Worm (Caenorhabditis elegans) whole organism, L4 larva: ENCODE results near the gene ceh-24.

ENCODE experiments used
- F26F4.8 ChIP-seq: fragments of 200-800 bp; sonication (Bioruptor generic); conservative IDR thresholded peaks from 2 replicates; pipeline ENCODE4 v1.3.6; 2022; ENCODE audit warnings: missing genetic modification characterization, missing compliant biosample characterization
- F37D6.2 ChIP-seq: sonication (generic microtip); optimal IDR thresholded peaks from 2 replicates; lab custom pipeline; 2016; ENCODE audit warnings: mild to moderate bottlenecking, missing genetic modification characterization, missing compliant biosample characterization
- F44E2.7 ChIP-seq: fragments of 200-800 bp; sonication (Bioruptor generic); IDR thresholded peaks from 2 replicates; pipeline ENCODE4 v2.1.2; 2022; ENCODE audit warnings: missing genetic modification characterization, missing compliant biosample characterization
- F49E8.2 ChIP-seq: sonication (generic microtip); optimal IDR thresholded peaks from 2 replicates; lab custom pipeline; 2016; ENCODE audit warnings: missing compliant biosample characterization, mild to moderate bottlenecking, missing genetic modification characterization, borderline replicate concordance
- attf-4 ChIP-seq: sonication (generic microtip); optimal IDR thresholded peaks from 3 replicates; lab custom pipeline; 2017; ENCODE audit warnings: missing biosample characterization, missing genetic modification characterization
- ceh-20 ChIP-seq: fragments of 200-800 bp; sonication (Bioruptor generic); IDR thresholded peaks from 2 replicates; pipeline ENCODE4 v1.3.6; 2022; ENCODE audit warnings: missing genetic modification reagents, missing genetic modification characterization, missing compliant biosample characterization
- ceh-32 ChIP-seq: sonication (generic microtip); optimal IDR thresholded peaks from 2 replicates; lab custom pipeline; 2016; ENCODE audit warnings: mild to moderate bottlenecking, missing genetic modification characterization, missing compliant biosample characterization; ENCODE audit not compliant: poor library complexity
- ceh-62 ChIP-seq: sonication (generic microtip); optimal IDR thresholded peaks from 2 replicates; lab custom pipeline; 2017; ENCODE audit warnings: missing biosample characterization, missing genetic modification characterization
- ceh-82 ChIP-seq: sonication (generic microtip); optimal IDR thresholded peaks from 2 replicates; lab custom pipeline; 2017; ENCODE audit warnings: missing biosample characterization, missing genetic modification characterization
- daf-16 ChIP-seq, 3 experiments: sonication (generic microtip); optimal IDR thresholded peaks; 2 replicates each; lab custom pipeline; 2016 to 2017; ENCODE audit warnings: missing genetic modification characterization in 3 of 3, missing genetic modification reagents in 3 of 3, mild to moderate bottlenecking in 2 of 3, missing compliant biosample characterization in 2 of 3, missing biosample characterization in 1 of 3, moderate library complexity in 1 of 3
- dmd-6 ChIP-seq: fragments of 200-800 bp; sonication (Bioruptor generic); IDR thresholded peaks from 2 replicates; pipeline ENCODE4 v1.3.6; 2022; ENCODE audit warnings: missing genetic modification reagents, missing genetic modification characterization, missing compliant biosample characterization
- egl-43 ChIP-seq: fragments of 200-800 bp; sonication (Bioruptor generic); IDR thresholded peaks from 2 replicates; pipeline ENCODE4 v1.3.6; 2022; ENCODE audit warnings: missing genetic modification reagents, missing genetic modification characterization, missing compliant biosample characterization
- fkh-10 ChIP-seq: fragments of 150-350 bp; optimal IDR thresholded peaks from 2 replicates; lab custom pipeline; 2014; ENCODE audit warnings: missing biosample characterization, missing genetic modification reagents, missing genetic modification characterization
- gei-8 ChIP-seq: fragments of 200-800 bp; sonication (Bioruptor generic); optimal IDR thresholded peaks from 2 replicates; lab custom pipeline; 2018; ENCODE audit warnings: mild to moderate bottlenecking, missing genetic modification characterization, missing compliant biosample characterization
- hif-1 ChIP-seq, 2 experiments: sonication (generic microtip); optimal IDR thresholded peaks; 2 replicates each; lab custom pipeline; 2016 to 2017; ENCODE audit warnings: missing compliant biosample characterization in 2 of 2, missing genetic modification characterization in 2 of 2, missing genetic modification reagents in 2 of 2, missing genotype in 2 of 2, mild to moderate bottlenecking in 1 of 2
- hlh-11 ChIP-seq: fragments of 200-800 bp; sonication (Bioruptor generic); optimal IDR thresholded peaks from 2 replicates; lab custom pipeline; 2018; ENCODE audit warnings: mild to moderate bottlenecking, missing genetic modification characterization, missing compliant biosample characterization
- lim-7 ChIP-seq: fragments of 200-800 bp; sonication (Bioruptor generic); IDR thresholded peaks from 2 replicates; pipeline ENCODE4 v1.3.6; 2022; ENCODE audit warnings: missing genetic modification characterization, missing compliant biosample characterization
- lin-13 ChIP-seq: fragments of 150-350 bp; optimal IDR thresholded peaks from 2 replicates; lab custom pipeline; 2014; ENCODE audit warnings: missing biosample characterization, missing genetic modification reagents, missing genetic modification characterization
- lin-29 ChIP-seq: fragments of 200-800 bp; sonication (Bioruptor generic); IDR thresholded peaks from 2 replicates; pipeline ENCODE4 v1.3.6; 2022; ENCODE audit warnings: missing genetic modification reagents, missing genetic modification characterization, missing compliant biosample characterization
- lin-39 ChIP-seq: fragments of 150-350 bp; optimal IDR thresholded peaks from 2 replicates; lab custom pipeline; 2014; ENCODE audit warnings: missing biosample characterization, missing genetic modification reagents, missing genetic modification characterization
- mdt-29 ChIP-seq: fragments of 200-800 bp; sonication (Bioruptor generic); IDR thresholded peaks from 2 replicates; pipeline ENCODE4 v1.3.6; 2022; ENCODE audit warnings: missing genetic modification reagents, missing genetic modification characterization, missing compliant biosample characterization
- mep-1 ChIP-seq: fragments of 150-350 bp; sonication (generic microtip); optimal IDR thresholded peaks from 3 replicates; lab custom pipeline; 2014; ENCODE audit warnings: missing biosample characterization, missing genetic modification characterization
- mes-2 ChIP-seq: sonication (generic microtip); optimal IDR thresholded peaks from 2 replicates; lab custom pipeline; 2016; ENCODE audit warnings: missing genotype, mild to moderate bottlenecking, missing genetic modification characterization, missing compliant biosample characterization; ENCODE audit not compliant: poor library complexity, severe bottlenecking
- nhr-237 ChIP-seq: sonication (generic microtip); optimal IDR thresholded peaks from 2 replicates; lab custom pipeline; 2017; ENCODE audit warnings: missing biosample characterization, missing genetic modification characterization
- nhr-48 ChIP-seq: sonication (generic microtip); optimal IDR thresholded peaks from 2 replicates; lab custom pipeline; 2016; ENCODE audit warnings: mild to moderate bottlenecking, missing genetic modification characterization, missing compliant biosample characterization
- nhr-6 ChIP-seq: fragments of 150-350 bp; optimal IDR thresholded peaks from 2 replicates; lab custom pipeline; 2014; ENCODE audit warnings: missing biosample characterization, missing genetic modification characterization
- rbr-2 ChIP-seq: sonication (generic microtip); optimal IDR thresholded peaks from 2 replicates; lab custom pipeline; 2016; ENCODE audit warnings: missing genotype, missing genetic modification characterization, missing compliant biosample characterization
- set-16 ChIP-seq: fragments of 200-800 bp; sonication (Bioruptor generic); IDR thresholded peaks from 2 replicates; pipeline ENCODE4 v1.3.6; 2022; ENCODE audit warnings: missing genetic modification reagents, missing genetic modification characterization, missing compliant biosample characterization
- skn-1 ChIP-seq: fragments of 150-350 bp; optimal IDR thresholded peaks from 2 replicates; lab custom pipeline; 2014; ENCODE audit warnings: missing biosample characterization, missing genetic modification characterization
- snpc-1.2 ChIP-seq: fragments of 200-800 bp; sonication (Bioruptor generic); IDR thresholded peaks from 2 replicates; pipeline ENCODE4 v1.3.6; 2022; ENCODE audit warnings: missing genetic modification reagents, missing genetic modification characterization, missing compliant biosample characterization
- snpc-4 ChIP-seq: fragments of 150-350 bp; optimal IDR thresholded peaks from 2 replicates; lab custom pipeline; 2014; ENCODE audit warnings: missing biosample characterization, missing genetic modification characterization
- spr-3 ChIP-seq: fragments of 200-800 bp; sonication (Bioruptor generic); optimal IDR thresholded peaks from 2 replicates; lab custom pipeline; 2018; ENCODE audit warnings: mild to moderate bottlenecking, missing genetic modification characterization, missing compliant biosample characterization
- tag-97 ChIP-seq: fragments of 200-800 bp; sonication (Bioruptor generic); IDR thresholded peaks from 2 replicates; pipeline ENCODE4 v1.3.6; 2022; ENCODE audit warnings: missing genetic modification characterization, missing compliant biosample characterization
- unc-39 ChIP-seq: sonication (generic microtip); optimal IDR thresholded peaks from 2 replicates; lab custom pipeline; 2017; ENCODE audit warnings: missing biosample characterization, missing genetic modification characterization
- vab-7 ChIP-seq: fragments of 200-800 bp; sonication (Bioruptor generic); IDR thresholded peaks from 2 replicates; pipeline ENCODE4 v1.3.6; 2022; ENCODE audit warnings: missing genetic modification reagents, missing genetic modification characterization, missing compliant biosample characterization
- zfp-3 ChIP-seq: fragments of 200-800 bp; sonication (Bioruptor generic); conservative IDR thresholded peaks from 2 replicates; pipeline ENCODE4 v1.3.6; 2022; ENCODE audit warnings: missing genetic modification reagents, missing genetic modification characterization, missing compliant biosample characterization
- zip-2 ChIP-seq: fragments of 150-350 bp; optimal IDR thresholded peaks from 2 replicates; lab custom pipeline; 2014; ENCODE audit warnings: missing biosample characterization, missing genetic modification characterization

Gene ceh-24

DNA sequence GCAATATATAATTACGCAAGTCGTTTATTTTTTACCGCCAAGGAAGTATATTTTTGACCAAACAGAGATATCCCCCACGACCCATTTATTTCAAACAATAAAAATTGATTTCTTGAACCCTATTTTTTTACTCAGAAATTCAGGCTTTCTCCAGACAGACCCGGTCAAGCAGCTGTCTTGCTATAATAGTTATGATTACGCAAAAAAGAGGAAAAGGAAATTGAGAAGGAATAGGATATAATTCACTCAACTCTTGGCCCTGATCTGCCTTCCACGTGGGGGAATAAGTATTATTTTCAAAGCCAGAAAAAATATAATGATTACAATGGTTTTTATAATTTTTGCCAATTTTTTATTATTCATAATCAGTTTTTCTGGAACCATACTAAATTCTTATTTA is 44.1 kb downstream of the ceh-24 start, which contains the start of gene srx-136:
Gene srx-136 (plus strand): TSS at position 301 of the 400 bp plus-strand sequence.
- TF ChIP-seq dmd-6 (GFP tag; lab: Robert Waterston, UW): no peak
- no peak for TF ChIP-seq nhr-48 (tag; lab: Kevin White, UChicago)
- no peak for TF ChIP-seq spr-3
- TF ChIP-seq F37D6.2: no peak
- no peak for TF ChIP-seq lin-39 (tag; lab: Kevin White, UChicago)
- TF ChIP-seq ceh-32: no peak
- TF ChIP-seq ceh-82: no peak
- no peak for TF ChIP-seq skn-1 (tag; lab: Kevin White, UChicago)
- TF ChIP-seq unc-39 (tag; lab: Kevin White, UChicago): no peak
- TF ChIP-seq mdt-29 (GFP tag; lab: Robert Waterston, UW): no peak
- TF ChIP-seq lin-29 (GFP tag; lab: Robert Waterston, UW): no peak
- TF ChIP-seq egl-43: no peak
- no peak for TF ChIP-seq tag-97
- TF ChIP-seq nhr-237 (tag; lab: Kevin White, UChicago): no peak
- no peak for TF ChIP-seq attf-4 (tag; lab: Kevin White, UChicago)
- no peak for TF ChIP-seq set-16 (GFP tag; lab: Robert Waterston, UW)
- TF ChIP-seq daf-16 (GFP tag; optimal IDR thresholded peaks at IDR 0.05; lab: Kevin White, UChicago): no peak
- no peak for TF ChIP-seq daf-16 (tag; optimal IDR thresholded peaks at IDR 0.05; lab: Kevin White, UChicago)
- no peak for TF ChIP-seq hlh-11 (tag; lab: Kevin White, UChicago)
- no peak for TF ChIP-seq rbr-2 (tag; lab: Kevin White, UChicago)
- no peak for TF ChIP-seq zfp-3 (GFP tag; lab: Robert Waterston, UW)

DNA sequence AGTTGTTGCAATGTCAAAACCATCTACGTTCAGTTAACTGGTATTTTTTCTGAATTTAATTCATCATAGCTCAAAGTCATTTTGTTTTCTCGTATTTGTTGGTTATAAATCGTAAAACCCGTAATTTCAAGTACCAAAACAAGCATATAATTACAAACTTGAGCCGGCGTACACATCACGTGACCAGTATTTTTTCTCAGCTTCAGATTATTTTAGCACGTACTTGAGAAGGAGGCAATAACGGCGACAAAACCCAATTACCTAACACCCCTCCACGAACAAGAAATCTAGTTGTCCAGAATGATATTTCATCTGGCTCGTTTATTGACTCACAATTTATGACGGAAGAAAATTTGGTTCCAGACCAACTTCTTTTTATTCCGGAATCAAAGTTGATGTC is 45.9 kb downstream of the ceh-24 start, which contains the start of gene srx-135:
Gene srx-135 (plus strand): TSS at position 301 of the 400 bp plus-strand sequence.
- TF ChIP-seq ceh-62 (no peak), nhr-48 (tag; lab: Kevin White, UChicago) (no peak), F49E8.2 (tag; lab: Kevin White, UChicago) (no peak), mep-1 (tag; lab: Kevin White, UChicago) (no peak), ceh-20 (GFP tag; lab: Robert Waterston, UW) (no peak), nhr-237 (tag; lab: Kevin White, UChicago) (no peak), fkh-10 (GFP tag; lab: Kevin White, UChicago) (no peak), mes-2 (no peak), zip-2 (no peak), snpc-4 (tag; lab: Kevin White, UChicago) (no peak), attf-4 (tag; lab: Kevin White, UChicago) (no peak), F44E2.7 (GFP tag; lab: Robert Waterston, UW) (no peak), snpc-1.2 (GFP tag; lab: Robert Waterston, UW) (no peak), vab-7 (GFP tag; lab: Robert Waterston, UW) (no peak), hif-1 (tag; optimal IDR thresholded peaks at IDR 0.05; lab: Kevin White, UChicago) (no peak), dmd-6 (GFP tag; lab: Robert Waterston, UW) (no peak), lin-39 (tag; lab: Kevin White, UChicago) (no peak), gei-8 (GFP tag; lab: Kevin White, UChicago) (no peak), daf-16 (GFP tag; optimal IDR thresholded peaks at IDR 0.05; lab: Kevin White, UChicago) (no peak), daf-16 (tag; optimal IDR thresholded peaks at IDR 0.05; lab: Kevin White, UChicago) (no peak)
- TF ChIP-seq, all 104 proteins: peak for 0

DNA sequence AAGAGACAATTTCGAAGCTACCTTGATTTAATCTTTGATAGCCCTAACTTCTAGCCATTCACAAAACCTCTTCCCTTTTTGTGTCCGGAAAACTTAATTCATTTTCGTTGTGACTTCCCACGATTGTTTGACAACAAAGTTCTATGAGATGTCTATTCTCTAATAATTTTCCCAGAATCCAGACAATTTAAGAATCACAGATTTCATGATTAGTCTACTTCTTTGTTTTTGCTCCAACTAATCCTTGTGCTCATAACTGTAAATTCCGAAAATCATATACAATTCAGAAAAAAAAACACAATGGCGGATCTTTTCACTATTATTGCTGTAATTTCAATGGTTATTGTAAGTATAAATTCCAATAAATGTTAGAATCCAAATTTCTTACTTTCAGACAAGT is 49.5 kb downstream of the ceh-24 start, which contains the start of gene srx-137:
Gene srx-137 (plus strand): TSS at position 301 of the 400 bp plus-strand sequence.
- no peak for TF ChIP-seq ceh-82
- TF ChIP-seq hlh-11 (tag; lab: Kevin White, UChicago): no peak
- TF ChIP-seq nhr-6 (tag; lab: Kevin White, UChicago): no peak
- no peak for TF ChIP-seq fkh-10 (GFP tag; lab: Kevin White, UChicago)
- TF ChIP-seq lin-13 (GFP tag; lab: Kevin White, UChicago): no peak
- TF ChIP-seq F26F4.8 (GFP tag; lab: Robert Waterston, UW): no peak
- TF ChIP-seq lim-7 (GFP tag; lab: Robert Waterston, UW): no peak
- TF ChIP-seq mes-2: no peak
